Worm (Caenorhabditis elegans) whole organism, L4 larva: ENCODE results near the gene srsx-15.

Experiments
- D1046.2 ChIP-seq: fragments of 200-800 bp; sonication (Bioruptor generic); IDR thresholded peaks from 2 replicates; pipeline ENCODE4 v1.3.6; 2022; ENCODE audit warnings: missing genetic modification characterization, missing compliant biosample characterization
- F37D6.2 ChIP-seq: sonication (generic microtip); optimal IDR thresholded peaks from 2 replicates; lab custom pipeline; 2016; ENCODE audit warnings: mild to moderate bottlenecking, missing genetic modification characterization, missing compliant biosample characterization
- R02D3.7 ChIP-seq: fragments of 150-350 bp; sonication (generic microtip); optimal IDR thresholded peaks from 3 replicates; lab custom pipeline; 2014; ENCODE audit warnings: missing biosample characterization, missing genetic modification characterization
- T20F7.1 ChIP-seq: fragments of 200-800 bp; sonication (Bioruptor generic); optimal IDR thresholded peaks from 2 replicates; lab custom pipeline; 2018; ENCODE audit warnings: mild to moderate bottlenecking, missing genetic modification characterization, missing compliant biosample characterization
- T26A8.4 ChIP-seq: fragments of 200-800 bp; sonication (Bioruptor generic); IDR thresholded peaks from 2 replicates; pipeline ENCODE4 v1.3.6; 2022; ENCODE audit warnings: missing genetic modification characterization, missing compliant biosample characterization
- Y105C5A.15 ChIP-seq: fragments of 200-800 bp; sonication (Bioruptor generic); IDR thresholded peaks from 2 replicates; pipeline ENCODE4 v1.3.6; 2022; ENCODE audit warnings: missing genetic modification characterization, missing compliant biosample characterization
- Y48G9A.11 ChIP-seq: fragments of 200-800 bp; sonication (Bioruptor generic); IDR thresholded peaks from 2 replicates; pipeline ENCODE4 v1.3.6; 2022; ENCODE audit warnings: missing genetic modification reagents, missing genetic modification characterization, missing compliant biosample characterization
- ZK337.2 ChIP-seq: fragments of 200-800 bp; sonication (Bioruptor generic); IDR thresholded peaks from 2 replicates; pipeline ENCODE4 v1.3.6; 2022; ENCODE audit warnings: missing genetic modification reagents, missing genetic modification characterization, missing compliant biosample characterization
- aha-1 ChIP-seq: fragments of 150-350 bp; peaks from one replicate; lab custom pipeline; 2014; ENCODE audit warnings: missing biosample characterization, missing genetic modification characterization
- attf-4 ChIP-seq: sonication (generic microtip); optimal IDR thresholded peaks from 3 replicates; lab custom pipeline; 2017; ENCODE audit warnings: missing biosample characterization, missing genetic modification characterization
- ceh-20 ChIP-seq: fragments of 200-800 bp; sonication (Bioruptor generic); IDR thresholded peaks from 2 replicates; pipeline ENCODE4 v1.3.6; 2022; ENCODE audit warnings: missing genetic modification reagents, missing genetic modification characterization, missing compliant biosample characterization
- ceh-28 ChIP-seq: fragments of 150-350 bp; optimal IDR thresholded peaks from 2 replicates; lab custom pipeline; 2014; ENCODE audit warnings: missing biosample characterization, missing genetic modification reagents, missing genetic modification characterization
- ceh-44 ChIP-seq: fragments of 200-800 bp; sonication (Bioruptor generic); IDR thresholded peaks from 2 replicates; pipeline ENCODE4 v1.3.6; 2022; ENCODE audit warnings: missing genetic modification reagents, missing genetic modification characterization, missing compliant biosample characterization
- ceh-82 ChIP-seq: sonication (generic microtip); optimal IDR thresholded peaks from 2 replicates; lab custom pipeline; 2017; ENCODE audit warnings: missing biosample characterization, missing genetic modification characterization
- ces-1 ChIP-seq: fragments of 150-350 bp; sonication (generic microtip); optimal IDR thresholded peaks from 4 replicates; lab custom pipeline; 2014; ENCODE audit warnings: missing biosample characterization, missing genetic modification reagents, missing genetic modification characterization
- daf-16 ChIP-seq, 3 experiments: sonication (generic microtip); optimal IDR thresholded peaks; 2 replicates each; lab custom pipeline; 2016 to 2017; ENCODE audit warnings: missing genetic modification characterization in 3 of 3, missing genetic modification reagents in 3 of 3, mild to moderate bottlenecking in 2 of 3, missing compliant biosample characterization in 2 of 3, missing biosample characterization in 1 of 3, moderate library complexity in 1 of 3
- daf-8 ChIP-seq: fragments of 200-800 bp; sonication (Bioruptor generic); IDR thresholded peaks from 2 replicates; pipeline ENCODE4 v1.3.6; 2022; ENCODE audit warnings: missing genetic modification characterization, missing compliant biosample characterization
- dmd-6 ChIP-seq: fragments of 200-800 bp; sonication (Bioruptor generic); IDR thresholded peaks from 2 replicates; pipeline ENCODE4 v1.3.6; 2022; ENCODE audit warnings: missing genetic modification reagents, missing genetic modification characterization, missing compliant biosample characterization
- dpl-1 ChIP-seq: fragments of 150-350 bp; optimal IDR thresholded peaks from 2 replicates; lab custom pipeline; 2014; ENCODE audit warnings: missing biosample characterization, missing genetic modification reagents, missing genetic modification characterization
- dve-1 ChIP-seq: sonication (generic microtip); optimal IDR thresholded peaks from 2 replicates; lab custom pipeline; 2017; ENCODE audit warnings: antibody characterized with exemption, mild to moderate bottlenecking, missing genetic modification characterization, missing compliant biosample characterization; ENCODE audit not compliant: insufficient read depth
- egl-27 ChIP-seq: sonication (generic microtip); optimal IDR thresholded peaks from 3 replicates; lab custom pipeline; 2017; ENCODE audit warnings: missing biosample characterization, missing genetic modification reagents, missing genetic modification characterization
- fkh-10 ChIP-seq: fragments of 150-350 bp; optimal IDR thresholded peaks from 2 replicates; lab custom pipeline; 2014; ENCODE audit warnings: missing biosample characterization, missing genetic modification reagents, missing genetic modification characterization
- hif-1 ChIP-seq, 2 experiments: sonication (generic microtip); optimal IDR thresholded peaks; 2 replicates each; lab custom pipeline; 2016 to 2017; ENCODE audit warnings: missing compliant biosample characterization in 2 of 2, missing genetic modification characterization in 2 of 2, missing genetic modification reagents in 2 of 2, missing genotype in 2 of 2, mild to moderate bottlenecking in 1 of 2
- hlh-11 ChIP-seq: fragments of 200-800 bp; sonication (Bioruptor generic); optimal IDR thresholded peaks from 2 replicates; lab custom pipeline; 2018; ENCODE audit warnings: mild to moderate bottlenecking, missing genetic modification characterization, missing compliant biosample characterization
- hmg-1.1 ChIP-seq: fragments of 200-800 bp; sonication (Bioruptor generic); IDR thresholded peaks from 2 replicates; pipeline ENCODE4 v1.3.6; 2022; ENCODE audit warnings: missing genetic modification reagents, missing genetic modification characterization, missing compliant biosample characterization
- jun-1 ChIP-seq: fragments of 150-350 bp; optimal IDR thresholded peaks from 2 replicates; lab custom pipeline; 2014; ENCODE audit warnings: missing biosample characterization, missing genetic modification reagents, missing genetic modification characterization
- lim-7 ChIP-seq: fragments of 200-800 bp; sonication (Bioruptor generic); IDR thresholded peaks from 2 replicates; pipeline ENCODE4 v1.3.6; 2022; ENCODE audit warnings: missing genetic modification characterization, missing compliant biosample characterization
- lin-1 ChIP-seq: fragments of 200-800 bp; sonication (Bioruptor generic); IDR thresholded peaks from 2 replicates; pipeline ENCODE4 v1.3.6; 2022; ENCODE audit warnings: missing genetic modification reagents, missing genetic modification characterization, missing compliant biosample characterization
- lin-13 ChIP-seq: fragments of 150-350 bp; optimal IDR thresholded peaks from 2 replicates; lab custom pipeline; 2014; ENCODE audit warnings: missing biosample characterization, missing genetic modification reagents, missing genetic modification characterization
- lin-29 ChIP-seq: fragments of 200-800 bp; sonication (Bioruptor generic); IDR thresholded peaks from 2 replicates; pipeline ENCODE4 v1.3.6; 2022; ENCODE audit warnings: missing genetic modification reagents, missing genetic modification characterization, missing compliant biosample characterization
- lir-3 ChIP-seq: sonication (generic microtip); optimal IDR thresholded peaks from 2 replicates; lab custom pipeline; 2016; ENCODE audit warnings: mild to moderate bottlenecking, missing genetic modification characterization, missing compliant biosample characterization
- lsy-2 ChIP-seq, 2 experiments: fragments of 150-350 bp in 1 of 2; sonication (generic microtip) in 1 of 2; optimal IDR thresholded peaks; 2 replicates each; lab custom pipeline; 2014 to 2017; ENCODE audit warnings: missing biosample characterization in 2 of 2, missing genetic modification characterization in 2 of 2
- mdl-1 ChIP-seq, 2 experiments: fragments of 150-350 bp in 1 of 2; sonication (generic microtip) in 1 of 2; optimal IDR thresholded peaks; 2 replicates each; lab custom pipeline; 2014 to 2017; ENCODE audit warnings: missing biosample characterization in 2 of 2, missing genetic modification characterization in 2 of 2
- mep-1 ChIP-seq: fragments of 150-350 bp; sonication (generic microtip); optimal IDR thresholded peaks from 3 replicates; lab custom pipeline; 2014; ENCODE audit warnings: missing biosample characterization, missing genetic modification characterization
- mxl-2 ChIP-seq: fragments of 200-800 bp; sonication (Bioruptor generic); conservative IDR thresholded peaks from 2 replicates; pipeline ENCODE4 v1.3.6; 2022; ENCODE audit warnings: missing genetic modification reagents, missing genetic modification characterization, missing compliant biosample characterization
- nhr-28 ChIP-seq: fragments of 150-350 bp; optimal IDR thresholded peaks from 2 replicates; lab custom pipeline; 2014; ENCODE audit warnings: missing biosample characterization, missing genetic modification characterization
- nhr-42 ChIP-seq: fragments of 200-800 bp; sonication (Bioruptor generic); IDR thresholded peaks from 2 replicates; pipeline ENCODE4 v1.3.6; 2022; ENCODE audit warnings: missing genetic modification characterization, missing compliant biosample characterization
- nhr-77 ChIP-seq: fragments of 150-350 bp; optimal IDR thresholded peaks from 2 replicates; lab custom pipeline; 2014; ENCODE audit warnings: missing biosample characterization, missing genetic modification characterization
- pha-4 ChIP-seq, 2 experiments: fragments of 150-350 bp in 1 of 2; fragments of 200-800 bp in 1 of 2; sonication (Bioruptor generic) in 1 of 2; IDR thresholded peaks in 1 of 2; optimal IDR thresholded peaks in 1 of 2; 2 replicates each; pipeline versions ENCODE4 v1.3.6 to Lab custom; 2014 to 2022; ENCODE audit warnings: missing genetic modification characterization in 2 of 2, missing genetic modification reagents in 2 of 2, missing biosample characterization in 1 of 2, missing compliant biosample characterization in 1 of 2
- saeg-2 ChIP-seq: fragments of 200-800 bp; sonication (Bioruptor generic); IDR thresholded peaks from 2 replicates; pipeline ENCODE4 v1.3.6; 2022; ENCODE audit warnings: missing genetic modification reagents, missing genetic modification characterization, missing compliant biosample characterization
- set-16 ChIP-seq: fragments of 200-800 bp; sonication (Bioruptor generic); IDR thresholded peaks from 2 replicates; pipeline ENCODE4 v1.3.6; 2022; ENCODE audit warnings: missing genetic modification reagents, missing genetic modification characterization, missing compliant biosample characterization
- skn-1 ChIP-seq: fragments of 150-350 bp; optimal IDR thresholded peaks from 2 replicates; lab custom pipeline; 2014; ENCODE audit warnings: missing biosample characterization, missing genetic modification characterization
- spr-1 ChIP-seq: sonication (generic microtip); optimal IDR thresholded peaks from 2 replicates; lab custom pipeline; 2016; ENCODE audit warnings: mild to moderate bottlenecking, missing genetic modification characterization, missing compliant biosample characterization
- tra-1 ChIP-seq: fragments of 200-800 bp; sonication (Bioruptor generic); IDR thresholded peaks from 2 replicates; pipeline ENCODE4 v1.3.6; 2022; ENCODE audit warnings: missing genetic modification reagents, missing genetic modification characterization, missing compliant biosample characterization
- unc-130 ChIP-seq: sonication (generic microtip); optimal IDR thresholded peaks from 2 replicates; lab custom pipeline; 2016; ENCODE audit warnings: missing genetic modification reagents, missing genetic modification characterization, missing compliant biosample characterization
- unc-39 ChIP-seq: sonication (generic microtip); optimal IDR thresholded peaks from 2 replicates; lab custom pipeline; 2017; ENCODE audit warnings: missing biosample characterization, missing genetic modification characterization
- vab-7 ChIP-seq: fragments of 200-800 bp; sonication (Bioruptor generic); IDR thresholded peaks from 2 replicates; pipeline ENCODE4 v1.3.6; 2022; ENCODE audit warnings: missing genetic modification reagents, missing genetic modification characterization, missing compliant biosample characterization
- zip-11 ChIP-seq: fragments of 200-800 bp; sonication (Bioruptor generic); IDR thresholded peaks from 2 replicates; pipeline ENCODE4 v1.3.6; 2022; ENCODE audit warnings: missing genetic modification characterization, missing compliant biosample characterization

The srsx-15 gene

ce11 chrIV:5657126-5657666 is 33.6 kb upstream of the srsx-15 start (continued):
- TF ChIP-seq F37D6.2 (tag; lab: Kevin White, UChicago) (no peak), fkh-10 (GFP tag; lab: Kevin White, UChicago) (no peak), nhr-77 (tag; lab: Kevin White, UChicago) (peak; percentile 41), lsy-2 (tag; optimal IDR thresholded peaks at IDR 0.05; lab: Kevin White, UChicago) (peak; percentile 5 to 58), Y48G9A.11 (GFP tag; lab: Robert Waterston, UW) (no peak), ZK337.2 (GFP tag; lab: Robert Waterston, UW) (no peak), pha-4 (GFP tag; IDR thresholded peaks at IDR 0.05; lab: Robert Waterston, UW) (peak; percentile 55), pha-4 (tag; optimal IDR thresholded peaks at IDR 0.05; lab: Kevin White, UChicago) (no peak), mep-1 (peak; percentile 67), ceh-82 (no peak), hlh-11 (peak; percentile 89), lin-29 (GFP tag; lab: Robert Waterston, UW) (no peak)

- TF ChIP-seq T26A8.4 (peak; percentile 44), R02D3.7 (tag; lab: Kevin White, UChicago) (no peak), dpl-1 (peak; percentile 83), lsy-2 (tag; optimal IDR thresholded peaks at IDR 0.05; lab: Kevin White, UChicago) (peak in 1 of 2 experiments; percentile 59), ceh-28 (tag; lab: Kevin White, UChicago) (no peak), set-16 (GFP tag; lab: Robert Waterston, UW) (no peak), attf-4 (tag; lab: Kevin White, UChicago) (no peak), lir-3 (no peak), ceh-44 (GFP tag; lab: Robert Waterston, UW) (no peak), daf-16 (GFP tag; optimal IDR thresholded peaks at IDR 0.05; lab: Kevin White, UChicago) (no peak), daf-16 (tag; optimal IDR thresholded peaks at IDR 0.05; lab: Kevin White, UChicago) (peak; percentile 30), T20F7.1 (peak; percentile 53), spr-1 (peak; percentile 38), lim-7 (GFP tag; lab: Robert Waterston, UW) (no peak), nhr-28 (tag; lab: Kevin White, UChicago) (peak; percentile 99), unc-130 (GFP tag; lab: Kevin White, UChicago) (no peak), dmd-6 (GFP tag; lab: Robert Waterston, UW) (peak; percentile 79), dve-1 (peak; percentile 81), ces-1 (no peak), egl-27 (tag; lab: Kevin White, UChicago) (no peak), pha-4 (GFP tag; IDR thresholded peaks at IDR 0.05; lab: Robert Waterston, UW) (peak; percentile 63; the same call in 1 of the 2 replicates), pha-4 (tag; optimal IDR thresholded peaks at IDR 0.05; lab: Kevin White, UChicago) (no peak), skn-1 (no peak), saeg-2 (GFP tag; lab: Robert Waterston, UW) (no peak), vab-7 (no peak), nhr-42 (GFP tag; lab: Robert Waterston, UW) (no peak), Y48G9A.11 (GFP tag; lab: Robert Waterston, UW) (no peak), mdl-1 (tag; optimal IDR thresholded peaks at IDR 0.05; lab: Kevin White, UChicago) (peak in 1 of 2 experiments; percentile 81), zip-11 (no peak), hmg-1.1 (peak; percentile 55), ZK337.2 (GFP tag; lab: Robert Waterston, UW) (no peak), ceh-20 (GFP tag; lab: Robert Waterston, UW) (no peak), unc-39 (no peak), lin-13 (GFP tag; lab: Kevin White, UChicago) (peak; percentile 95), mxl-2 (0 out of 2 replicates have a peak, but pooled peaks have one; percentile 20), Y105C5A.15 (GFP tag; lab: Robert Waterston, UW) (no peak), tra-1 (GFP tag; lab: Robert Waterston, UW) (peak; percentile 63; the same call in 1 of the 2 replicates), lin-1 (GFP tag; lab: Robert Waterston, UW) (no peak), D1046.2 (GFP tag; lab: Robert Waterston, UW) (no peak), aha-1 (tag; lab: Kevin White, UChicago) (peak; percentile 100), jun-1 (tag; lab: Kevin White, UChicago) (no peak), daf-8 (GFP tag; lab: Robert Waterston, UW) (no peak), hif-1 (tag; optimal IDR thresholded peaks at IDR 0.05; lab: Kevin White, UChicago) (peak; percentile 88 to 100)
These were observed 32.4 kb upstream of the srsx-15 start for ce11 chrIV:5655966-5656389.
